Fruit fly (Drosophila melanogaster): Measurements from ENCODE around the gene Mt2.
A peak's percentile ranks its signal among the peaks of the same experiment; 100 is the strongest.

Gene Mt2

dm6 chr2L:12085619-12086171 is 10.6 kb upstream of the Mt2 start, which contains the start of gene prd:
prd (minus strand) TSS chr2L:12085827.
- no peak for TF ChIP-seq CG33017 (tag; optimal IDR thresholded peaks at IDR 0.05)
- no peak for TF ChIP-seq bab1 (GFP tag; optimal IDR thresholded peaks at IDR 0.05)
- TF ChIP-seq cnc (optimal IDR thresholded peaks at IDR 0.05) = no peak
- no peak for TF ChIP-seq CG12768 (GFP tag; optimal IDR thresholded peaks at IDR 0.05)
- no peak for TF ChIP-seq CG1620 (GFP tag; optimal IDR thresholded peaks at IDR 0.05)
- no peak for TF ChIP-seq tj (GFP tag; optimal IDR thresholded peaks at IDR 0.05)
- no peak for TF ChIP-seq Mnt (GFP tag; optimal IDR thresholded peaks at IDR 0.05)
- TF ChIP-seq CG7045 (GFP tag; optimal IDR thresholded peaks at IDR 0.05) = no peak
- TF ChIP-seq ovo (GFP tag; optimal IDR thresholded peaks at IDR 0.05) = no peak
- no peak for TF ChIP-seq CG7101 (tag; optimal IDR thresholded peaks at IDR 0.05)
- TF ChIP-seq Hr96 (GFP tag; optimal IDR thresholded peaks at IDR 0.05) = no peak

- no peak for TF ChIP-seq CG7045 (GFP tag; optimal IDR thresholded peaks at IDR 0.05)
- TF ChIP-seq pad (GFP tag; optimal IDR thresholded peaks at IDR 0.05) = no peak
- TF ChIP-seq CG12768 (GFP tag; optimal IDR thresholded peaks at IDR 0.05) = no peak
- TF ChIP-seq cnc (optimal IDR thresholded peaks at IDR 0.05) = no peak
- no peak for TF ChIP-seq CG14711 (tag; optimal IDR thresholded peaks at IDR 0.05)
- no peak for TF ChIP-seq Hr96 (GFP tag; optimal IDR thresholded peaks at IDR 0.05)
- no peak for TF ChIP-seq ovo (GFP tag; optimal IDR thresholded peaks at IDR 0.05)
- no peak for TF ChIP-seq bab1 (GFP tag; optimal IDR thresholded peaks at IDR 0.05)
These were observed 8.9 kb upstream of the Mt2 start for dm6 chr2L:12087442-12087841.

- TF ChIP-seq CG1620 (GFP tag; optimal IDR thresholded peaks at IDR 0.05) = no peak
- TF ChIP-seq Crg-1 (GFP tag; optimal IDR thresholded peaks at IDR 0.05) = no peak
- TF ChIP-seq toe (GFP tag; optimal IDR thresholded peaks at IDR 0.05) = no peak
- TF ChIP-seq bab1 (GFP tag; optimal IDR thresholded peaks at IDR 0.05) = no peak
- TF ChIP-seq CG7045 (GFP tag; optimal IDR thresholded peaks at IDR 0.05) = no peak
- TF ChIP-seq CG12768 (GFP tag; optimal IDR thresholded peaks at IDR 0.05) = no peak
- no peak for TF ChIP-seq kay (GFP tag; ENCODE audit: borderline replicate concordance)
These were observed 7.2 kb upstream of the Mt2 start for dm6 chr2L:12089145-12089544.

dm6 chr2L:12091522-12091921 is 4.8 kb upstream of the Mt2 start, which contains the start of gene Pex19:
Pex19 (plus strand) TSS chr2L:12091822.
- no peak for TF ChIP-seq bab1 (GFP tag; optimal IDR thresholded peaks at IDR 0.05)
- no peak for TF ChIP-seq CG14711 (tag; optimal IDR thresholded peaks at IDR 0.05)
- TF ChIP-seq toe (GFP tag; optimal IDR thresholded peaks at IDR 0.05) = no peak
- no peak for TF ChIP-seq ovo (GFP tag; optimal IDR thresholded peaks at IDR 0.05)
- TF ChIP-seq CG7045 (GFP tag; optimal IDR thresholded peaks at IDR 0.05) = no peak
- TF ChIP-seq pad (GFP tag; optimal IDR thresholded peaks at IDR 0.05) = no peak
- no peak for TF ChIP-seq Crg-1 (GFP tag; optimal IDR thresholded peaks at IDR 0.05)
- TF ChIP-seq cnc (optimal IDR thresholded peaks at IDR 0.05) = no peak
- no peak for TF ChIP-seq CG12768 (GFP tag; optimal IDR thresholded peaks at IDR 0.05)
- TF ChIP-seq Mnt (GFP tag; optimal IDR thresholded peaks at IDR 0.05) = no peak
- no peak for TF ChIP-seq CG1620 (GFP tag; optimal IDR thresholded peaks at IDR 0.05)

- TF ChIP-seq toe (GFP tag; optimal IDR thresholded peaks at IDR 0.05) (no peak), CG33017 (tag; optimal IDR thresholded peaks at IDR 0.05) (no peak), Hr96 (GFP tag; optimal IDR thresholded peaks at IDR 0.05) (no peak), Crg-1 (GFP tag; optimal IDR thresholded peaks at IDR 0.05) (no peak), CG11617 (GFP tag; optimal IDR thresholded peaks at IDR 0.05) (no peak), tj (GFP tag; optimal IDR thresholded peaks at IDR 0.05) (no peak), CG1620 (GFP tag; optimal IDR thresholded peaks at IDR 0.05) (no peak), bab1 (GFP tag; optimal IDR thresholded peaks at IDR 0.05) (no peak), CG14711 (tag; optimal IDR thresholded peaks at IDR 0.05) (no peak), CG7101 (tag; optimal IDR thresholded peaks at IDR 0.05) (no peak), ovo (GFP tag; optimal IDR thresholded peaks at IDR 0.05) (no peak), CG5204 (GFP tag; optimal IDR thresholded peaks at IDR 0.05) (no peak), Clk (GFP tag; optimal IDR thresholded peaks at IDR 0.05) (no peak), cnc (optimal IDR thresholded peaks at IDR 0.05) (no peak), kay (GFP tag; ENCODE audit: borderline replicate concordance) (no peak), cic (GFP tag; optimal IDR thresholded peaks at IDR 0.05) (no peak), Mnt (GFP tag; optimal IDR thresholded peaks at IDR 0.05) (no peak)
These were observed 4.3 kb upstream of the Mt2 start for dm6 chr2L:12092041-12092440.

- TF ChIP-seq kay (GFP tag; ENCODE audit: borderline replicate concordance) = no peak
These were observed 3.6 kb upstream of the Mt2 start for dm6 chr2L:12092719-12093118.

- TF ChIP-seq CG14711 (tag; optimal IDR thresholded peaks at IDR 0.05) (no peak), CG5204 (GFP tag; optimal IDR thresholded peaks at IDR 0.05) (no peak), bab1 (GFP tag; optimal IDR thresholded peaks at IDR 0.05) (peak; percentile 44), CG12768 (GFP tag; optimal IDR thresholded peaks at IDR 0.05) (no peak), tj (GFP tag; optimal IDR thresholded peaks at IDR 0.05) (no peak), pad (GFP tag; optimal IDR thresholded peaks at IDR 0.05) (no peak), toe (GFP tag; optimal IDR thresholded peaks at IDR 0.05) (no peak), Crg-1 (GFP tag; optimal IDR thresholded peaks at IDR 0.05) (no peak), CG1620 (GFP tag; optimal IDR thresholded peaks at IDR 0.05) (no peak), ovo (GFP tag; optimal IDR thresholded peaks at IDR 0.05) (no peak), cic (GFP tag; optimal IDR thresholded peaks at IDR 0.05) (no peak), Mnt (GFP tag; optimal IDR thresholded peaks at IDR 0.05) (peak; percentile 33)
These were observed 2.7 kb upstream of the Mt2 start for dm6 chr2L:12093652-12094051.

All from whole organism, adult.